Fruit fly (Drosophila melanogaster) whole organism, embryonic: Measurements from ENCODE around the gene fz.

Experiments
- ATbp ChIP-seq: fragments of 200-800 bp; sonication (Bioruptor generic); optimal IDR thresholded peaks from 2 replicates; lab custom pipeline; 2017; ENCODE audit warnings: missing biosample characterization, mild to moderate bottlenecking, missing genetic modification characterization, missing genetic modification reagents
- Adf1 ChIP-seq: fragments of 200-800 bp; sonication (Bioruptor generic); IDR thresholded peaks from 2 replicates; pipeline ENCODE4 v1.3.6; 2022; ENCODE audit warnings: missing biosample characterization, missing genetic modification characterization
- B-H2 ChIP-seq: fragments of 200-800 bp; sonication (Bioruptor generic); optimal IDR thresholded peaks from 2 replicates; lab custom pipeline; 2018; ENCODE audit warnings: missing biosample characterization, mild to moderate bottlenecking, missing genetic modification characterization
- Bdp1 ChIP-seq: fragments of 200-800 bp; sonication (Bioruptor generic); optimal IDR thresholded peaks from 3 replicates; lab custom pipeline; 2016; ENCODE audit warnings: missing biosample characterization, missing genetic modification characterization
- CG11085 ChIP-seq: fragments of 200-800 bp; sonication (Bioruptor generic); IDR thresholded peaks from 2 replicates; pipeline ENCODE4 v1.3.6; 2022; ENCODE audit warnings: missing biosample characterization, missing genetic modification characterization
- CG11560 ChIP-seq: fragments of 200-800 bp; sonication (Bioruptor generic); IDR thresholded peaks from 3 replicates; pipeline ENCODE4 v1.3.6; 2022; ENCODE audit warnings: missing biosample characterization, missing genetic modification characterization
- CG12659 ChIP-seq: fragments of 200-800 bp; sonication (Bioruptor generic); optimal IDR thresholded peaks from 3 replicates; lab custom pipeline; 2017; ENCODE audit warnings: mild to moderate bottlenecking, missing biosample characterization, missing genetic modification reagents, missing genetic modification characterization
- CG15696 ChIP-seq: fragments of 200-800 bp; sonication (Bioruptor generic); optimal IDR thresholded peaks from 2 replicates; lab custom pipeline; 2019; ENCODE audit warnings: missing biosample characterization, mild to moderate bottlenecking, missing genetic modification characterization, moderate library complexity
- CG1603 ChIP-seq: fragments of 200-800 bp; sonication (Bioruptor generic); optimal IDR thresholded peaks from 2 replicates; lab custom pipeline; 2019; ENCODE audit warnings: missing biosample characterization, mild to moderate bottlenecking, missing genetic modification characterization, moderate library complexity
- CG16813 ChIP-seq: fragments of 200-800 bp; sonication (Bioruptor generic); IDR thresholded peaks from 3 replicates; pipeline ENCODE4 v1.3.6; 2022; ENCODE audit warnings: missing biosample characterization, missing genetic modification characterization; ENCODE audit not compliant: partially characterized antibody
- CG16815 ChIP-seq: fragments of 200-800 bp; sonication (Bioruptor generic); optimal IDR thresholded peaks from 3 replicates; lab custom pipeline; 2017; ENCODE audit warnings: missing biosample characterization, mild to moderate bottlenecking, missing genetic modification characterization
- CG17568 ChIP-seq: fragments of 200-800 bp; sonication (Bioruptor generic); optimal IDR thresholded peaks from 2 replicates; lab custom pipeline; 2018; ENCODE audit warnings: missing biosample characterization, mild to moderate bottlenecking, missing genetic modification characterization, moderate library complexity
- CG1832 ChIP-seq: fragments of 200-800 bp; sonication (Bioruptor generic); optimal IDR thresholded peaks from 2 replicates; lab custom pipeline; 2017; ENCODE audit warnings: missing biosample characterization, mild to moderate bottlenecking, missing genetic modification characterization, inconsistent platforms
- CG2678 ChIP-seq: fragments of 200-800 bp; sonication (Bioruptor generic); optimal IDR thresholded peaks from 3 replicates; lab custom pipeline; 2019; ENCODE audit warnings: missing biosample characterization, mild to moderate bottlenecking, missing genetic modification characterization, moderate library complexity
- CG2889 ChIP-seq: fragments of 200-800 bp; sonication (Bioruptor generic); IDR thresholded peaks from 3 replicates; pipeline ENCODE4 v1.3.6; 2022; ENCODE audit warnings: missing biosample characterization, missing genetic modification characterization
- CG30403 ChIP-seq: fragments of 200-800 bp; sonication (Bioruptor generic); optimal IDR thresholded peaks from 3 replicates; lab custom pipeline; 2016; ENCODE audit warnings: missing biosample characterization, missing genetic modification characterization
- CG31224 ChIP-seq: fragments of 200-800 bp; sonication (Bioruptor generic); IDR thresholded peaks from 2 replicates; pipeline ENCODE4 v1.3.6; 2022; ENCODE audit warnings: missing biosample characterization, missing genetic modification characterization
- CG4328 ChIP-seq: fragments of 200-800 bp; sonication (Bioruptor generic); optimal IDR thresholded peaks from 3 replicates; lab custom pipeline; 2017; ENCODE audit warnings: missing biosample characterization, missing genetic modification reagents, missing genetic modification characterization
- CG4730 ChIP-seq: fragments of 200-800 bp; sonication (Bioruptor generic); IDR thresholded peaks from 2 replicates; pipeline ENCODE4 v1.3.6; 2022; ENCODE audit warnings: missing biosample characterization, missing genetic modification characterization
- CG4820 ChIP-seq: fragments of 200-800 bp; sonication (Bioruptor generic); optimal IDR thresholded peaks from 3 replicates; lab custom pipeline; 2016; ENCODE audit warnings: missing biosample characterization, missing genetic modification characterization
- CG6813 ChIP-seq: fragments of 200-800 bp; sonication (Bioruptor generic); optimal IDR thresholded peaks from 2 replicates; lab custom pipeline; 2017; ENCODE audit warnings: missing biosample characterization, missing genetic modification characterization, mild to moderate bottlenecking, moderate library complexity, missing genetic modification reagents
- CG7372 ChIP-seq: fragments of 200-800 bp; sonication (Bioruptor generic); IDR thresholded peaks from 2 replicates; pipeline ENCODE4 v1.3.6; 2022; ENCODE audit warnings: missing biosample characterization, missing genetic modification characterization
- CG7963 ChIP-seq: fragments of 200-800 bp; sonication (Bioruptor generic); IDR thresholded peaks from 3 replicates; pipeline ENCODE4 v1.3.6; 2022; ENCODE audit warnings: missing biosample characterization, missing genetic modification characterization; ENCODE audit not compliant: partially characterized antibody
- CG8089 ChIP-seq: fragments of 200-800 bp; sonication (Bioruptor generic); optimal IDR thresholded peaks from 3 replicates; lab custom pipeline; 2016; ENCODE audit warnings: missing biosample characterization, missing genetic modification characterization
- CG8924 ChIP-seq: fragments of 200-800 bp; optimal IDR thresholded peaks from 3 replicates; lab custom pipeline; 2019; ENCODE audit warnings: missing biosample characterization, mild to moderate bottlenecking, missing genetic modification characterization, moderate library complexity
- Camta ChIP-seq: fragments of 200-800 bp; sonication (Bioruptor generic); optimal IDR thresholded peaks from 2 replicates; lab custom pipeline; 2016; ENCODE audit warnings: missing biosample characterization, missing genetic modification characterization
- Dek ChIP-seq: fragments of 200-800 bp; sonication (Bioruptor generic); optimal IDR thresholded peaks from 3 replicates; lab custom pipeline; 2019; ENCODE audit warnings: missing biosample characterization, mild to moderate bottlenecking, missing genetic modification characterization, moderate library complexity
- Hr78 ChIP-seq, 2 experiments: fragments of 200-800 bp in 1 of 2; fragments of >200 bp in 1 of 2; sonication (Bioruptor generic) in 1 of 2; optimal IDR thresholded peaks; 2 replicates each; lab custom pipeline; 2017 to 2019; ENCODE audit warnings: missing biosample characterization in 2 of 2, missing genetic modification characterization in 2 of 2, mild to moderate bottlenecking in 1 of 2, moderate library complexity in 1 of 2
- Mad ChIP-seq: fragments of 200-800 bp; sonication (Bioruptor generic); optimal IDR thresholded peaks from 2 replicates; lab custom pipeline; 2016; ENCODE audit warnings: missing biosample characterization, missing genetic modification characterization
- Myb ChIP-seq: fragments of 200-800 bp; sonication (Bioruptor generic); optimal IDR thresholded peaks from 2 replicates; lab custom pipeline; 2016; ENCODE audit warnings: missing biosample characterization, missing genetic modification characterization
- NfI ChIP-seq: fragments of 200-800 bp; sonication (Bioruptor generic); optimal IDR thresholded peaks from 3 replicates; lab custom pipeline; 2018; ENCODE audit warnings: missing biosample characterization, mild to moderate bottlenecking, missing genetic modification characterization, moderate library complexity
- Vsx1 ChIP-seq: fragments of 200-800 bp; sonication (Bioruptor generic); optimal IDR thresholded peaks from 2 replicates; lab custom pipeline; 2017; ENCODE audit warnings: missing biosample characterization, mild to moderate bottlenecking, missing genetic modification characterization, missing genetic modification reagents
- Xbp1 ChIP-seq: fragments of 200-800 bp; sonication (Bioruptor generic); optimal IDR thresholded peaks from 3 replicates; lab custom pipeline; 2016; ENCODE audit warnings: missing biosample characterization, mild to moderate bottlenecking, missing genetic modification characterization
- ase ChIP-seq: fragments of 200-800 bp; sonication (Bioruptor generic); IDR thresholded peaks from 3 replicates; pipeline ENCODE4 v1.3.6; 2022; ENCODE audit warnings: missing biosample characterization, missing genetic modification characterization
- bab2 ChIP-seq: fragments of 200-800 bp; sonication (Bioruptor generic); optimal IDR thresholded peaks from 2 replicates; lab custom pipeline; 2016; ENCODE audit warnings: missing biosample characterization, missing genetic modification characterization
- bbx ChIP-seq: fragments of 200-800 bp; sonication (Bioruptor generic); IDR thresholded peaks from 2 replicates; pipeline ENCODE4 v1.3.6; 2022; ENCODE audit warnings: missing biosample characterization, missing genetic modification characterization; ENCODE audit not compliant: partially characterized antibody
- cad ChIP-seq: fragments of >200 bp; optimal IDR thresholded peaks from 2 replicates; lab custom pipeline; 2017; ENCODE audit warnings: missing biosample characterization, missing genetic modification characterization
- caup ChIP-seq: fragments of 200-800 bp; sonication (Bioruptor generic); optimal IDR thresholded peaks from 3 replicates; lab custom pipeline; 2017; ENCODE audit warnings: missing biosample characterization, mild to moderate bottlenecking, missing genetic modification characterization, moderate library complexity; ENCODE audit not compliant: severe bottlenecking
- dysf ChIP-seq: fragments of 200-800 bp; sonication (Bioruptor generic); IDR thresholded peaks from 3 replicates; pipeline ENCODE4 v1.3.6; 2022; ENCODE audit warnings: missing biosample characterization, missing genetic modification characterization
- ems ChIP-seq: fragments of 200-800 bp; sonication (Bioruptor generic); optimal IDR thresholded peaks from 3 replicates; lab custom pipeline; 2016; ENCODE audit warnings: missing biosample characterization, missing genetic modification characterization
- exex ChIP-seq: fragments of 200-800 bp; sonication (Bioruptor generic); optimal IDR thresholded peaks from 4 replicates; lab custom pipeline; 2018; ENCODE audit warnings: missing biosample characterization, mild to moderate bottlenecking, missing genetic modification characterization, moderate library complexity
- fd3F ChIP-seq: fragments of 200-800 bp; sonication (Bioruptor generic); optimal IDR thresholded peaks from 2 replicates; lab custom pipeline; 2018; ENCODE audit warnings: missing biosample characterization, mild to moderate bottlenecking, missing genetic modification characterization, moderate library complexity
- gcm ChIP-seq: fragments of 200-800 bp; sonication (Bioruptor generic); optimal IDR thresholded peaks from 2 replicates; lab custom pipeline; 2019; ENCODE audit warnings: missing biosample characterization, mild to moderate bottlenecking, missing genetic modification characterization, moderate library complexity
- klu ChIP-seq: fragments of 200-800 bp; sonication (Bioruptor generic); IDR thresholded peaks from 2 replicates; pipeline ENCODE4 v1.3.6; 2022; ENCODE audit warnings: missing biosample characterization, missing genetic modification characterization
- onecut ChIP-seq: fragments of 200-800 bp; sonication (Bioruptor generic); IDR thresholded peaks from 2 replicates; pipeline ENCODE4 v1.3.6; 2022; ENCODE audit warnings: missing biosample characterization, missing genetic modification characterization
- otp ChIP-seq: fragments of 200-800 bp; sonication (Bioruptor generic); IDR thresholded peaks from 3 replicates; pipeline ENCODE4, ENCODE4 v1.3.6; 2022; ENCODE audit warnings: missing biosample characterization, missing genetic modification characterization
- ro ChIP-seq: fragments of 200-800 bp; sonication (Bioruptor generic); IDR thresholded peaks from 2 replicates; pipeline ENCODE4 v1.3.6; 2022; ENCODE audit warnings: missing biosample characterization, missing genetic modification characterization
- run ChIP-seq: fragments of 200-800 bp; sonication (Bioruptor generic); optimal IDR thresholded peaks from 3 replicates; lab custom pipeline; 2018; ENCODE audit warnings: missing biosample characterization, mild to moderate bottlenecking, missing genetic modification characterization
- sens-2 ChIP-seq: fragments of 200-800 bp; sonication (Bioruptor generic); IDR thresholded peaks from 2 replicates; pipeline ENCODE4 v1.3.6; 2022; ENCODE audit warnings: missing biosample characterization, missing genetic modification characterization
- sob ChIP-seq: fragments of 200-800 bp; sonication (Bioruptor generic); IDR thresholded peaks from 2 replicates; pipeline ENCODE4 v1.3.6; 2022; ENCODE audit warnings: missing biosample characterization, missing genetic modification characterization
- ttk ChIP-seq: fragments of 200-800 bp; sonication (Bioruptor generic); IDR thresholded peaks from 2 replicates; pipeline ENCODE4 v2.1.2; 2022; ENCODE audit warnings: missing biosample characterization, missing genetic modification characterization

The fz gene

DNA sequence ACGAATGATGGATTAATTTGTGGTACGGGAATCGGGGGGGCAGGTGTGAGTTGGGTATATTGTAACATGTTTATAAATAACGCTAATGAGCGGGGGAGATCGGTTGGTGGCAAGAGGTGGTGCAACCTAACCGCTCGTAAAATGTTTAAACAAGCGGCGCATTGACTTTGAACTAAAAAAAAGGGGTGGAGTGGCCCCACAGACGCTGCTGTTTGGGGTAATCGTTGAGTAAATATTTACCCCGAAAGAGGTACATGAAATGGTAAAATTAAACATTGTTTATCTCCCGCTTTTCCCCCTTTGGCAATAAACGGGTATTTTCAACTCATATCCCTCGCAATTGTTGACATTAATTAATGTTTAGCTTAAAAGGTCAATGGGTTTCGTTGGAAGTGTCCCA lies 92.0 kb downstream of the fz start (continued):
- TF ChIP-seq ATbp (peak; percentile 89), CG4730 (GFP tag; lab: Robert Waterston, UW) (no peak), ttk (GFP tag; lab: Robert Waterston, UW) (no peak), bbx (no peak), CG11085 (GFP tag; lab: Robert Waterston, UW) (no peak), cad (GFP tag; lab: Kevin White, UChicago) (no peak), CG11560 (tag; lab: Robert Waterston, UW) (no peak), klu (GFP tag; lab: Robert Waterston, UW) (no peak), CG7963 (GFP tag; lab: Robert Waterston, UW) (no peak), CG2678 (tag; lab: Kevin White, UChicago) (peak; percentile 67), CG16813 (no peak), sob (no peak), NfI (peak; percentile 27), run (tag; lab: Kevin White, UChicago) (peak; percentile 81), CG30403 (GFP tag; lab: Kevin White, UChicago) (no peak), Camta (no peak), ase (GFP tag; lab: Robert Waterston, UW) (peak; percentile 39; the same call in 1 of the 3 replicates), CG8089 (GFP tag; lab: Kevin White, UChicago) (peak; percentile 14), Vsx1 (GFP tag; lab: Kevin White, UChicago) (peak; percentile 91), CG1832 (no peak), ems (GFP tag; lab: Kevin White, UChicago) (no peak), CG16815 (GFP tag; lab: Kevin White, UChicago) (no peak), ro (GFP tag; lab: Robert Waterston, UW) (no peak), fd3F (GFP tag; lab: Kevin White, UChicago) (no peak), B-H2 (GFP tag; lab: Kevin White, UChicago) (no peak), CG17568 (GFP tag; lab: Kevin White, UChicago) (peak; percentile 85), Dek (tag; lab: Kevin White, UChicago) (no peak), Myb (GFP tag; lab: Kevin White, UChicago) (no peak), CG31224 (GFP tag; lab: Robert Waterston, UW) (no peak), gcm (peak; percentile 77), CG1603 (peak; percentile 64), CG15696 (tag; lab: Kevin White, UChicago) (peak; percentile 74), onecut (GFP tag; lab: Robert Waterston, UW) (peak; percentile 75), CG2889 (GFP tag; lab: Robert Waterston, UW) (no peak), bab2 (no peak), CG4820 (GFP tag; lab: Kevin White, UChicago) (no peak), caup (GFP tag; lab: Kevin White, UChicago) (peak; percentile 50), CG7372 (GFP tag; lab: Robert Waterston, UW) (no peak), otp (GFP tag; lab: Robert Waterston, UW) (peak; percentile 91), dysf (GFP tag; lab: Robert Waterston, UW) (peak; percentile 46; the same call in 1 of the 3 replicates), Mad (GFP tag; lab: Kevin White, UChicago) (no peak), CG6813 (GFP tag; lab: Kevin White, UChicago) (peak; percentile 81), CG4328 (GFP tag; lab: Kevin White, UChicago) (peak; percentile 64), Bdp1 (GFP tag; lab: Kevin White, UChicago) (no peak), exex (tag; lab: Kevin White, UChicago) (peak; percentile 41), Xbp1 (GFP tag; lab: Kevin White, UChicago) (no peak), CG12659 (peak; percentile 27), sens-2 (GFP tag; lab: Robert Waterston, UW) (no peak), Adf1 (GFP tag; lab: Robert Waterston, UW) (no peak), CG8924 (tag; lab: Kevin White, UChicago) (peak; percentile 49), Hr78 (GFP tag; optimal IDR thresholded peaks at IDR 0.05; lab: Kevin White, UChicago) (peak in 1 of 2 experiments; percentile 97)
